Worm (Caenorhabditis elegans): ENCODE data around the gene H06H21.8.
"Not testable (repeated sequence)": the region's sequence is repeated elsewhere in the genome, so short reads cannot be mapped to it uniquely, and the experiment has no call there.

Gene H06H21.8

ce11 chrIV:4788332-4788731 lies 32.6 kb downstream of the H06H21.8 start, which contains the start of gene nhr-104 (continued):
- no peak for TF ChIP-seq atf-7 (tag; optimal IDR thresholded peaks at IDR 0.05)
- TF ChIP-seq Y56A3A.18 (GFP tag; IDR thresholded peaks at IDR 0.05): no peak
- TF ChIP-seq ekl-4 (GFP tag; IDR thresholded peaks at IDR 0.05): no peak
- no peak for TF ChIP-seq dpl-1 (GFP tag; optimal IDR thresholded peaks at IDR 0.05)
- TF ChIP-seq B0336.3 (GFP tag; IDR thresholded peaks at IDR 0.05): no peak
- TF ChIP-seq ztf-28 (GFP tag; IDR thresholded peaks at IDR 0.05): no peak
- no peak for TF ChIP-seq attf-3 (GFP tag; conservative IDR thresholded peaks at IDR 0.05)
- no peak for TF ChIP-seq tlf-1 (GFP tag; optimal IDR thresholded peaks at IDR 0.05)
- TF ChIP-seq madf-6 (GFP tag; IDR thresholded peaks at IDR 0.05): no peak
- no peak for TF ChIP-seq egl-18 (GFP tag; IDR thresholded peaks at IDR 0.05)
- peak; percentile 80 for TF ChIP-seq nhr-80 (tag; optimal IDR thresholded peaks at IDR 0.05)
- TF ChIP-seq lin-40 (tag; optimal IDR thresholded peaks at IDR 0.05): peak; percentile 45
- TF ChIP-seq mcd-1 (GFP tag; IDR thresholded peaks at IDR 0.05): no peak
- no peak for TF ChIP-seq xnd-1 (tag; optimal IDR thresholded peaks at IDR 0.05)
- no peak for TF ChIP-seq tbp1 (GFP tag; optimal IDR thresholded peaks at IDR 0.05)
- TF ChIP-seq chd-7 (tag; optimal IDR thresholded peaks at IDR 0.05): no peak
- no peak for TF ChIP-seq nfya-2 (GFP tag; IDR thresholded peaks at IDR 0.05)
- no peak for TF ChIP-seq Y67H2A.10 (GFP tag; conservative IDR thresholded peaks at IDR 0.05)
- TF ChIP-seq F57C9.4 (tag; optimal IDR thresholded peaks at IDR 0.05): no peak
- TF ChIP-seq snpc-1.1 (tag; optimal IDR thresholded peaks at IDR 0.05; ENCODE audit: insufficient read depth): no peak
- no peak for TF ChIP-seq lsl-1 (GFP tag; optimal IDR thresholded peaks at IDR 0.05)
- no peak for TF ChIP-seq aptf-2 (GFP tag; conservative IDR thresholded peaks at IDR 0.05)
- no peak for TF ChIP-seq let-607 (tag; optimal IDR thresholded peaks at IDR 0.05)
- no peak for TF ChIP-seq F37B4.10 (GFP tag; IDR thresholded peaks at IDR 0.05)
- no peak for TF ChIP-seq B0019.2 (GFP tag; conservative IDR thresholded peaks at IDR 0.05)

ce11 chrIV:4784687-4785086 lies 36.2 kb downstream of the H06H21.8 start:
- peak; percentile 5 for TF ChIP-seq tbp1 (GFP tag; optimal IDR thresholded peaks at IDR 0.05)
- peak; percentile 34; the same call in 1 of the 2 replicates for TF ChIP-seq hmg-1.2 (GFP tag; IDR thresholded peaks at IDR 0.05)
- TF ChIP-seq egrh-3 (GFP tag; IDR thresholded peaks at IDR 0.05): peak; percentile 58; the same call in 1 of the 2 replicates
- not testable (repeated sequence) for TF ChIP-seq snpc-4 (GFP tag; optimal IDR thresholded peaks at IDR 0.05)
- TF ChIP-seq snpc-4 (tag; optimal IDR thresholded peaks at IDR 0.05): peak in 1 of 4 experiments; percentile 52

- TF ChIP-seq lag-1 (GFP tag; IDR thresholded peaks at IDR 0.05) (no peak), hmg-1.2 (GFP tag; IDR thresholded peaks at IDR 0.05) (peak; percentile 67)
Observed at ce11 chrIV:4781123-4781522, 39.8 kb downstream of the H06H21.8 start.

- TF ChIP-seq madf-10 (tag; optimal IDR thresholded peaks at IDR 0.05) (no peak), snpc-4 (GFP tag; optimal IDR thresholded peaks at IDR 0.05) (no peak), snpc-4 (tag; optimal IDR thresholded peaks at IDR 0.05) (no peak), B0336.3 (GFP tag; IDR thresholded peaks at IDR 0.05) (no peak), aptf-2 (GFP tag; conservative IDR thresholded peaks at IDR 0.05) (no peak), efl-1 (GFP tag; optimal IDR thresholded peaks at IDR 0.05) (no peak), lir-1 (GFP tag; conservative IDR thresholded peaks at IDR 0.05) (no peak), tbx-9 (tag; optimal IDR thresholded peaks at IDR 0.05; ENCODE audit: borderline replicate concordance) (no peak), lin-26 (GFP tag; IDR thresholded peaks at IDR 0.05) (no peak), xnd-1 (tag; optimal IDR thresholded peaks at IDR 0.05) (no peak), athp-1 (tag; optimal IDR thresholded peaks at IDR 0.05) (no peak), F33H1.4 (GFP tag; IDR thresholded peaks at IDR 0.05) (no peak), cebp-2 (GFP tag; IDR thresholded peaks at IDR 0.05) (no peak), let-526 (GFP tag; IDR thresholded peaks at IDR 0.05) (no peak), hlh-12 (tag; optimal IDR thresholded peaks at IDR 0.05) (no peak), rec-8 (tag; optimal IDR thresholded peaks at IDR 0.05) (no peak), ztf-22 (GFP tag; optimal IDR thresholded peaks at IDR 0.05) (no peak), ceh-27 (GFP tag; optimal IDR thresholded peaks at IDR 0.05) (no peak), chd-7 (tag; optimal IDR thresholded peaks at IDR 0.05) (no peak), ceh-100 (GFP tag; IDR thresholded peaks at IDR 0.05) (no peak)
Observed at ce11 chrIV:4780129-4780528, 40.8 kb downstream of the H06H21.8 start, which contains the start of gene set-15. Gene set-15, minus strand, starts transcription at chrIV:4780229.

All from whole organism, young adult.